Worm (Caenorhabditis elegans): ENCODE data around the gene T22E5.6.

Gene T22E5.6

ce11 chrX:6448866-6449400, 32.7 kb upstream of the T22E5.6 start, which contains the start of gene fah-1:
TSS of gene fah-1 (minus strand) at chrX:6448916.
- TF ChIP-seq elt-3 (tag; optimal IDR thresholded peaks at IDR 0.05) (peak; percentile 69), lsy-2 (tag; optimal IDR thresholded peaks at IDR 0.05) (no peak), tbx-8 (GFP tag; optimal IDR thresholded peaks at IDR 0.05) (no peak), unc-62 (GFP tag; optimal IDR thresholded peaks at IDR 0.05) (peak; percentile 30), mep-1 (tag; optimal IDR thresholded peaks at IDR 0.05) (no peak), nhr-2 (tag; optimal IDR thresholded peaks at IDR 0.05) (peak; percentile 56)

- no peak for TF ChIP-seq drap-1 (GFP tag; optimal IDR thresholded peaks at IDR 0.05)
- TF ChIP-seq flh-1 (GFP tag; optimal IDR thresholded peaks at IDR 0.05): no peak
- no peak for TF ChIP-seq mep-1 (tag; optimal IDR thresholded peaks at IDR 0.05)
- TF ChIP-seq unc-39 (tag; optimal IDR thresholded peaks at IDR 0.05): no peak
- TF ChIP-seq M03D4.4 (tag; optimal IDR thresholded peaks at IDR 0.05): no peak
- no peak for TF ChIP-seq mls-2 (tag; optimal IDR thresholded peaks at IDR 0.05)
Observed at ce11 chrX:6446564-6446963, 30.4 kb upstream of the T22E5.6 start, which contains the start of gene asp-14. TSS of gene asp-14 (minus strand) at chrX:6446664.

ce11 chrX:6445239-6445638, 29.0 kb upstream of the T22E5.6 start:
- TF ChIP-seq elt-1 (tag; optimal IDR thresholded peaks at IDR 0.05; ENCODE audit: borderline replicate concordance, insufficient read depth): no peak
- TF ChIP-seq ces-1 (GFP tag; optimal IDR thresholded peaks at IDR 0.05): no peak
- no peak for TF ChIP-seq hlh-1 (tag; optimal IDR thresholded peaks at IDR 0.05)
- no peak for TF ChIP-seq tbx-8 (GFP tag; optimal IDR thresholded peaks at IDR 0.05)
- no peak for TF ChIP-seq pha-4 (tag; optimal IDR thresholded peaks at IDR 0.05)
- no peak for TF ChIP-seq ceh-39 (tag; optimal IDR thresholded peaks at IDR 0.05)

- TF ChIP-seq pha-4 (tag; optimal IDR thresholded peaks at IDR 0.05) (no peak), ces-1 (GFP tag; optimal IDR thresholded peaks at IDR 0.05) (no peak), nhr-237 (tag; optimal IDR thresholded peaks at IDR 0.05) (no peak), unc-120 (tag; optimal IDR thresholded peaks at IDR 0.05; ENCODE audit: poor library complexity, severe bottlenecking) (no peak), ceh-83 (GFP tag; optimal IDR thresholded peaks at IDR 0.05) (no peak), cnd-1 (tag; optimal IDR thresholded peaks at IDR 0.05) (no peak), blmp-1 (tag; optimal IDR thresholded peaks at IDR 0.05) (no peak), lin-13 (tag; optimal IDR thresholded peaks at IDR 0.05) (no peak), sptf-1 (tag; optimal IDR thresholded peaks at IDR 0.05) (no peak), sem-2 (GFP tag; optimal IDR thresholded peaks at IDR 0.05) (no peak), nhr-12 (tag; optimal IDR thresholded peaks at IDR 0.05) (no peak), ceh-43 (GFP tag; optimal IDR thresholded peaks at IDR 0.05) (no peak), ztf-11 (tag; optimal IDR thresholded peaks at IDR 0.05) (no peak), elt-3 (tag; optimal IDR thresholded peaks at IDR 0.05) (no peak), mab-5 (tag; optimal IDR thresholded peaks at IDR 0.05) (no peak)
Observed at ce11 chrX:6443373-6443772, 27.2 kb upstream of the T22E5.6 start, which contains the start of gene K10C2.7. TSS of gene K10C2.7 (minus strand) at chrX:6443473.

- TF ChIP-seq nhr-28 (tag; optimal IDR thresholded peaks at IDR 0.05) (no peak), blmp-1 (tag; optimal IDR thresholded peaks at IDR 0.05) (no peak), ztf-11 (tag; optimal IDR thresholded peaks at IDR 0.05) (no peak), tbx-8 (GFP tag; optimal IDR thresholded peaks at IDR 0.05) (no peak)
Observed at ce11 chrX:6440464-6440863, 24.3 kb upstream of the T22E5.6 start, which contains the start of gene K10C2.14. TSS of gene K10C2.14 (minus strand) at chrX:6440564.

- TF ChIP-seq unc-120 (tag; optimal IDR thresholded peaks at IDR 0.05; ENCODE audit: poor library complexity, severe bottlenecking) (no peak), unc-62 (GFP tag; optimal IDR thresholded peaks at IDR 0.05) (no peak), elt-3 (tag; optimal IDR thresholded peaks at IDR 0.05) (no peak), sem-2 (GFP tag; optimal IDR thresholded peaks at IDR 0.05) (no peak), nhr-12 (tag; optimal IDR thresholded peaks at IDR 0.05) (no peak), ceh-83 (GFP tag; optimal IDR thresholded peaks at IDR 0.05) (no peak), lsy-2 (tag; optimal IDR thresholded peaks at IDR 0.05) (no peak), bed-3 (GFP tag; optimal IDR thresholded peaks at IDR 0.05) (no peak), nhr-76 (tag; optimal IDR thresholded peaks at IDR 0.05) (no peak), flh-1 (GFP tag; optimal IDR thresholded peaks at IDR 0.05) (no peak), lin-13 (tag; optimal IDR thresholded peaks at IDR 0.05) (no peak), snpc-4 (tag; optimal IDR thresholded peaks at IDR 0.05) (no peak), sptf-1 (tag; optimal IDR thresholded peaks at IDR 0.05) (no peak), elt-1 (tag; optimal IDR thresholded peaks at IDR 0.05; ENCODE audit: borderline replicate concordance, insufficient read depth) (no peak)
Observed at ce11 chrX:6437545-6437944, 21.3 kb upstream of the T22E5.6 start, which contains the start of gene K10C2.8. TSS of gene K10C2.8 (minus strand) at chrX:6437645.

All from whole organism, mixed stage, embryonic.